Worm (Caenorhabditis elegans) whole organism, L3 larva: Measurements from ENCODE around the gene hpo-6.
"Not testable (repeated sequence)": the region's sequence is repeated elsewhere in the genome, so short reads cannot be mapped to it uniquely, and the experiment has no call there.

ENCODE experiments used
- ceh-16 ChIP-seq: sonication (generic microtip); optimal IDR thresholded peaks from 2 replicates; lab custom pipeline; 2017; ENCODE audit warnings: missing biosample characterization, missing genetic modification characterization
- ceh-28 ChIP-seq: fragments of 150-350 bp; optimal IDR thresholded peaks from 2 replicates; lab custom pipeline; 2014; ENCODE audit warnings: missing biosample characterization, missing genetic modification reagents, missing genetic modification characterization
- daf-12 ChIP-seq: fragments of 150-350 bp; optimal IDR thresholded peaks from 2 replicates; lab custom pipeline; 2014; ENCODE audit warnings: missing biosample characterization, missing genetic modification reagents, missing genetic modification characterization
- hmg-11 ChIP-seq: sonication (generic microtip); optimal IDR thresholded peaks from 2 replicates; lab custom pipeline; 2016; ENCODE audit warnings: missing genetic modification characterization, missing compliant biosample characterization
- nhr-43 ChIP-seq: sonication (generic microtip); optimal IDR thresholded peaks from 2 replicates; lab custom pipeline; 2016; ENCODE audit warnings: mild to moderate bottlenecking, missing genetic modification characterization, missing compliant biosample characterization; ENCODE audit not compliant: poor library complexity, severe bottlenecking
- pha-4 ChIP-seq: fragments of 150-350 bp; optimal IDR thresholded peaks from 2 replicates; lab custom pipeline; 2014; ENCODE audit warnings: missing biosample characterization, missing genetic modification reagents, missing genetic modification characterization
- ztf-4 ChIP-seq: fragments of 150-350 bp; optimal IDR thresholded peaks from 2 replicates; lab custom pipeline; 2014; ENCODE audit warnings: missing biosample characterization, missing genetic modification characterization

Gene hpo-6

DNA sequence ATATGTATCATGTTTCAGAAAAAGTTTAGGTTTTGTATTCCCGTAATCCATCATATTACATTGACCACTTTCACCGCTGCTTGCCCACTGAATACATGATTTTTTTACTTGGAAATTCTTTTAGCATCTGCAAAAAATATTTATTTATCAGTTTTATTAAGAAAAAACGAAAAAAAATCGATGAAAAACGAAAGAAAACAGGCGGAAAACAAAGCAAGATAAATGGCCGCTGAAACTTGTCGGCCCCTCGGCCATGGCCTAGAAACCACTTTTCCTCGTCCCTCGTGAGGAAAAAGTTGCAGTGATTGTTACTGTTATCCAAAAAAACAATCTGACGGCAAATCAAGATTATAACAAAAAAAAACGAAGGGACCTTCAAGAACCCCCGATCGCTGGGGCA lies 48.0 kb downstream of the hpo-6 start, which contains the start of gene dsl-3:
TSS of gene dsl-3 (plus strand) at position 301 of the 400 bp plus-strand sequence.
- TF ChIP-seq ztf-4 (tag; lab: Kevin White, UChicago); hmg-11 (tag; lab: Kevin White, UChicago); nhr-43: not testable (repeated sequence)

DNA sequence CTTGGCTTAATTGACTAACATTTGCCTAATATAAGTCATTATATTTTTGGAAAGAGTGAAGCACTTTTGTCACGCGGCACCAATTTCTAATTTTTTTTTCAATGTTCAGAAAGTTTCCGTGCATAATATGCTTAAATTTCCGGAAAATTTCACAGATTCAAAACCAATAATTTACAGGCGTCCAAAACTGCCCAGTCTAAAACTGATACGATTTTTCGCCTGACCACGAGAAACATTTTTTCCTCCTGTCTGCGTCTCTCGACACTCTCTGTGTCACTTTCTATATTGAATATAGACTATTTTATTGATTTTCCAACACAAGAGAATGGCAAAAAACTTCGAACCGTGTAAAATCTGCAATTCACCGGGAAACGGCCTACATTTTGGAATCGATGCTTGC lies 51.6 kb downstream of the hpo-6 start, which contains the start of gene nhr-122:
TSS of gene nhr-122 (plus strand) at position 301 of the 400 bp plus-strand sequence.
- TF ChIP-seq daf-12 (no peak), hmg-11 (tag; lab: Kevin White, UChicago) (peak; percentile 33), ceh-28 (tag; lab: Kevin White, UChicago) (peak; percentile 30), ceh-16 (tag; lab: Kevin White, UChicago) (no peak), pha-4 (peak; percentile 19)
